Fruit fly (Drosophila melanogaster): ENCODE data around the gene CG31495.

DNA sequence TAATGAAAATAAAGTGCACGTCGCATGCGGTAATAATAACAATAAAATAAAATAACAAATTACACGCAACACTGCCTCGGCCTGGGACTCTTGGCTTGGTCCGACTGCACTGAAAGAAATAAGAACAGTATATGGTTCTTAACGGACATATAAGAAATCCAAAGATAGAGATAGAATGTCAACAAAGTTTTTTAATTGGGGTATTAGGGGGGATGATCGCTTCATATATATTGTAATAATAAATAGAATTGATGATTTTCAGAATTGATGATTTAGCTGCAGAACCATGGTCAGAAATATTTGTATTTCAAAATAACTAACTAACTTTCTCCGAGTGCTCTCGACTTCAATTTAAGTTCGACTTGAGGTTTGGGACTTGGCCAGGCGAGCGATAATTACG is 43.7 kb downstream of the CG31495 start:
- TF ChIP-seq bab1 (GFP tag; optimal IDR thresholded peaks at IDR 0.05) (no peak), CG11617 (GFP tag; optimal IDR thresholded peaks at IDR 0.05) (no peak), CG7101 (tag; optimal IDR thresholded peaks at IDR 0.05) (no peak), CG12768 (GFP tag; optimal IDR thresholded peaks at IDR 0.05) (no peak)
